Fruit fly (Drosophila melanogaster) whole organism, prepupa: Measurements from ENCODE around the gene CG43896.
A peak's percentile ranks its signal among the peaks of the same experiment; 100 is the strongest.

Experiments
- Blimp-1 ChIP-seq: fragments of 200-800 bp; sonication (Bioruptor generic); optimal IDR thresholded peaks from 3 replicates; lab custom pipeline; 2017; ENCODE audit warnings: missing biosample characterization, missing genetic modification characterization, mild to moderate bottlenecking, moderate library complexity, missing genetic modification reagents
- CG10669 ChIP-seq: fragments of 200-800 bp; sonication (Bioruptor generic); optimal IDR thresholded peaks from 3 replicates; lab custom pipeline; 2018; ENCODE audit warnings: missing biosample characterization, mild to moderate bottlenecking, missing genetic modification characterization, moderate library complexity
- CG11902 ChIP-seq: fragments of 200-800 bp; sonication (Bioruptor generic); optimal IDR thresholded peaks from 3 replicates; lab custom pipeline; 2016; ENCODE audit warnings: missing biosample characterization, missing genetic modification characterization
- CG15336 ChIP-seq: fragments of 200-800 bp; sonication (Bioruptor generic); IDR thresholded peaks from 2 replicates; pipeline ENCODE4 v1.3.6; 2022; ENCODE audit warnings: missing biosample characterization, missing genetic modification characterization
- CG16779 ChIP-seq: fragments of 200-800 bp; sonication (Bioruptor generic); optimal IDR thresholded peaks from 3 replicates; lab custom pipeline; 2017; ENCODE audit warnings: missing biosample characterization, mild to moderate bottlenecking, missing genetic modification characterization
- CG3032 ChIP-seq: fragments of 200-800 bp; optimal IDR thresholded peaks from 2 replicates; lab custom pipeline; 2019; ENCODE audit warnings: missing biosample characterization, mild to moderate bottlenecking, missing genetic modification characterization, moderate library complexity
- CG31627 ChIP-seq: fragments of 200-800 bp; sonication (Bioruptor generic); optimal IDR thresholded peaks from 3 replicates; lab custom pipeline; 2016; ENCODE audit warnings: missing biosample characterization, missing genetic modification characterization
- CG32006 ChIP-seq: fragments of 200-800 bp; sonication (Bioruptor generic); optimal IDR thresholded peaks from 3 replicates; lab custom pipeline; 2017; ENCODE audit warnings: missing biosample characterization, mild to moderate bottlenecking, missing genetic modification characterization
- CG34406 ChIP-seq: fragments of 200-800 bp; sonication (Bioruptor generic); optimal IDR thresholded peaks from 3 replicates; lab custom pipeline; 2016; ENCODE audit warnings: missing biosample characterization, missing genetic modification characterization
- CG3919 ChIP-seq: fragments of 200-800 bp; sonication (Bioruptor generic); optimal IDR thresholded peaks from 3 replicates; lab custom pipeline; 2016; ENCODE audit warnings: missing biosample characterization, missing genetic modification characterization
- CG4318 ChIP-seq: fragments of 200-800 bp; sonication (Bioruptor generic); optimal IDR thresholded peaks from 3 replicates; lab custom pipeline; 2017; ENCODE audit warnings: missing biosample characterization, mild to moderate bottlenecking, missing genetic modification characterization
- CG6163 ChIP-seq: fragments of 200-800 bp; sonication (Bioruptor generic); IDR thresholded peaks from 3 replicates; pipeline ENCODE4 v1.3.6; 2022; ENCODE audit warnings: missing biosample characterization, missing genetic modification characterization
- CG6276 ChIP-seq: fragments of 200-800 bp; sonication (Bioruptor generic); optimal IDR thresholded peaks from 2 replicates; lab custom pipeline; 2017; ENCODE audit warnings: missing biosample characterization, mild to moderate bottlenecking, missing genetic modification characterization
- CG6792 ChIP-seq: fragments of 200-800 bp; sonication (Bioruptor generic); optimal IDR thresholded peaks from 3 replicates; lab custom pipeline; 2016; ENCODE audit warnings: missing biosample characterization, missing genetic modification characterization
- CG6854 ChIP-seq: fragments of 200-800 bp; sonication (Bioruptor generic); optimal IDR thresholded peaks from 2 replicates; lab custom pipeline; 2017; ENCODE audit warnings: missing biosample characterization, mild to moderate bottlenecking, missing genetic modification characterization
- CG8119 ChIP-seq: fragments of 200-800 bp; sonication (Bioruptor generic); IDR thresholded peaks from 3 replicates; pipeline ENCODE4 v1.3.6; 2022; ENCODE audit warnings: missing biosample characterization, missing genetic modification characterization
- Eip75B ChIP-seq: fragments of 200-800 bp; sonication (Bioruptor generic); optimal IDR thresholded peaks from 3 replicates; lab custom pipeline; 2016; ENCODE audit warnings: missing biosample characterization, missing genetic modification characterization
- Eip78C ChIP-seq: fragments of 200-800 bp; sonication (Bioruptor generic); peaks from one replicate; lab custom pipeline; 2016; ENCODE audit warnings: missing biosample characterization, missing genetic modification characterization
- Eip93F ChIP-seq: fragments of 200-800 bp; sonication (Bioruptor generic); optimal IDR thresholded peaks from 2 replicates; lab custom pipeline; 2016; ENCODE audit warnings: missing biosample characterization, mild to moderate bottlenecking, missing genetic modification characterization
- Hr38 ChIP-seq: sonication (Bioruptor generic); optimal IDR thresholded peaks from 2 replicates; lab custom pipeline; 2016; ENCODE audit warnings: missing biosample characterization, missing genetic modification characterization
- Hr39 ChIP-seq: fragments of 200-800 bp; sonication (Bioruptor generic); optimal IDR thresholded peaks from 2 replicates; lab custom pipeline; 2016; ENCODE audit warnings: missing biosample characterization, missing genetic modification characterization
- Hr4 ChIP-seq: fragments of 200-800 bp; sonication (Bioruptor generic); optimal IDR thresholded peaks from 3 replicates; lab custom pipeline; 2016; ENCODE audit warnings: missing biosample characterization, missing genetic modification characterization
- Met ChIP-seq: fragments of 200-800 bp; sonication (Bioruptor generic); optimal IDR thresholded peaks from 3 replicates; lab custom pipeline; 2016; ENCODE audit warnings: missing biosample characterization, missing genetic modification characterization
- OdsH ChIP-seq: fragments of 200-800 bp; sonication (Bioruptor generic); optimal IDR thresholded peaks from 3 replicates; lab custom pipeline; 2016; ENCODE audit warnings: missing biosample characterization, missing genetic modification characterization
- Smox ChIP-seq: fragments of 200-800 bp; sonication (Bioruptor generic); optimal IDR thresholded peaks from 3 replicates; lab custom pipeline; 2016; ENCODE audit warnings: missing biosample characterization, missing genetic modification characterization
- Sox102F ChIP-seq: fragments of 200-800 bp; sonication (Bioruptor generic); optimal IDR thresholded peaks from 2 replicates; lab custom pipeline; 2016; ENCODE audit warnings: missing biosample characterization, mild to moderate bottlenecking, missing genetic modification characterization
- Sox15 ChIP-seq: fragments of 200-800 bp; sonication (Bioruptor generic); optimal IDR thresholded peaks from 3 replicates; lab custom pipeline; 2016; ENCODE audit warnings: missing biosample characterization, missing genetic modification characterization
- achi ChIP-seq: fragments of 200-800 bp; sonication (Bioruptor generic); optimal IDR thresholded peaks from 3 replicates; lab custom pipeline; 2016; ENCODE audit warnings: missing biosample characterization, missing genetic modification characterization
- acj6 ChIP-seq: fragments of 200-800 bp; sonication (Bioruptor generic); optimal IDR thresholded peaks from 3 replicates; lab custom pipeline; 2016; ENCODE audit warnings: missing biosample characterization, missing genetic modification characterization
- cyc ChIP-seq: fragments of 200-800 bp; sonication (Bioruptor generic); optimal IDR thresholded peaks from 3 replicates; lab custom pipeline; 2016; ENCODE audit warnings: missing biosample characterization, missing genetic modification characterization
- dac ChIP-seq: fragments of 200-800 bp; sonication (Bioruptor generic); optimal IDR thresholded peaks from 2 replicates; lab custom pipeline; 2017; ENCODE audit warnings: missing biosample characterization, mild to moderate bottlenecking, missing genetic modification characterization
- eg ChIP-seq: fragments of 200-800 bp; sonication (Bioruptor generic); IDR thresholded peaks from 3 replicates; pipeline ENCODE4 v1.3.6; 2022; ENCODE audit warnings: missing biosample characterization, missing genetic modification characterization
- esn ChIP-seq: fragments of 200-800 bp; sonication (Bioruptor generic); optimal IDR thresholded peaks from 2 replicates; lab custom pipeline; 2016; ENCODE audit warnings: missing biosample characterization, mild to moderate bottlenecking, missing genetic modification characterization, moderate library complexity
- fd85E ChIP-seq: fragments of 200-800 bp; sonication (Bioruptor generic); optimal IDR thresholded peaks from 3 replicates; lab custom pipeline; 2016; ENCODE audit warnings: missing biosample characterization, missing genetic modification characterization
- fkh ChIP-seq: fragments of 200-800 bp; sonication (Bioruptor generic); optimal IDR thresholded peaks from 3 replicates; lab custom pipeline; 2017; ENCODE audit warnings: missing biosample characterization, mild to moderate bottlenecking, missing genetic modification characterization, moderate library complexity
- net ChIP-seq: fragments of 200-800 bp; sonication (Bioruptor generic); optimal IDR thresholded peaks from 3 replicates; lab custom pipeline; 2016; ENCODE audit warnings: missing biosample characterization, missing genetic modification characterization
- salr ChIP-seq, 2 experiments: fragments of 200-800 bp; sonication (Bioruptor generic); optimal IDR thresholded peaks; 3 replicates each; lab custom pipeline; 2016 to 2018; ENCODE audit warnings: missing biosample characterization in 2 of 2, missing genetic modification characterization in 2 of 2, mild to moderate bottlenecking in 1 of 2
- topi ChIP-seq: fragments of 200-800 bp; sonication (Bioruptor generic); optimal IDR thresholded peaks from 3 replicates; lab custom pipeline; 2016; ENCODE audit warnings: missing biosample characterization, missing genetic modification characterization
- vri ChIP-seq: fragments of 200-800 bp; sonication (Bioruptor generic); optimal IDR thresholded peaks from 3 replicates; lab custom pipeline; 2016; ENCODE audit warnings: missing biosample characterization, mild to moderate bottlenecking, missing genetic modification characterization

CG43896 gene

dm6 chr3L:12023137-12023792, 47.4 kb downstream of the CG43896 start (continued):
- peak; percentile 68 for TF ChIP-seq CG15336 (GFP tag; lab: Robert Waterston, UW)
- TF ChIP-seq CG32006 (GFP tag; lab: Kevin White, UChicago) = peak; percentile 73
- no peak for TF ChIP-seq fkh (GFP tag; lab: Kevin White, UChicago)
- no peak for TF ChIP-seq CG11902 (GFP tag; lab: Kevin White, UChicago)
- no peak for TF ChIP-seq Eip75B
- peak; percentile 63; the same call in 2 of the 3 replicates for TF ChIP-seq CG8119
- no peak for TF ChIP-seq Hr38
- TF ChIP-seq CG10669 (GFP tag; lab: Kevin White, UChicago) = no peak
- no peak for TF ChIP-seq salr (GFP tag; optimal IDR thresholded peaks at IDR 0.05; lab: Kevin White, UChicago)
- TF ChIP-seq eg (GFP tag; lab: Robert Waterston, UW) = 0 out of 3 replicates have a peak, but pooled peaks have one; percentile 58
- TF ChIP-seq esn (GFP tag; lab: Kevin White, UChicago) = peak; percentile 11
- no peak for TF ChIP-seq Eip93F
- no peak for TF ChIP-seq CG6792
- peak; percentile 9 for TF ChIP-seq OdsH (GFP tag; lab: Kevin White, UChicago)
- TF ChIP-seq CG6854 = no peak
- no peak for TF ChIP-seq Sox15
- TF ChIP-seq, all 60 proteins: peak for 12

- peak; percentile 31 for TF ChIP-seq Hr39 (GFP tag; lab: Kevin White, UChicago)
- TF ChIP-seq CG6276 (GFP tag; lab: Kevin White, UChicago) = peak; percentile 56
- TF ChIP-seq achi (GFP tag; lab: Kevin White, UChicago) = peak; percentile 33
- TF ChIP-seq CG31627 (GFP tag; lab: Kevin White, UChicago) = peak; percentile 16
- TF ChIP-seq CG3919 (GFP tag; lab: Kevin White, UChicago) = peak; percentile 27
- TF ChIP-seq CG4318 (GFP tag; lab: Kevin White, UChicago) = peak; percentile 15
- peak; percentile 34 for TF ChIP-seq acj6
- no peak for TF ChIP-seq CG10669 (GFP tag; lab: Kevin White, UChicago)
- TF ChIP-seq Eip78C = peak; percentile 68
- peak; percentile 41 for TF ChIP-seq Met (GFP tag; lab: Kevin White, UChicago)
- peak; percentile 4 for TF ChIP-seq Sox102F (GFP tag; lab: Kevin White, UChicago)
- peak; percentile 65 for TF ChIP-seq CG15336 (GFP tag; lab: Robert Waterston, UW)
- peak; percentile 53; the same call in 1 of the 3 replicates for TF ChIP-seq CG8119
- no peak for TF ChIP-seq CG11902 (GFP tag; lab: Kevin White, UChicago)
- TF ChIP-seq Smox (GFP tag; lab: Kevin White, UChicago) = peak; percentile 17
- peak; percentile 11 for TF ChIP-seq Eip75B
- TF ChIP-seq esn (GFP tag; lab: Kevin White, UChicago) = peak; percentile 37
- TF ChIP-seq cyc = peak; percentile 11
- peak; percentile 27 for TF ChIP-seq OdsH (GFP tag; lab: Kevin White, UChicago)
- TF ChIP-seq dac (GFP tag; lab: Kevin White, UChicago) = no peak
- no peak for TF ChIP-seq CG3032 (tag; lab: Kevin White, UChicago)
- TF ChIP-seq CG6163 (GFP tag; lab: Robert Waterston, UW) = peak; percentile 31; the same call in 2 of the 3 replicates
- TF ChIP-seq Hr4 (GFP tag; lab: Kevin White, UChicago) = peak; percentile 37
- no peak for TF ChIP-seq vri
- TF ChIP-seq CG16779 = no peak
- no peak for TF ChIP-seq fd85E (GFP tag; lab: Kevin White, UChicago)
- peak; percentile 78 for TF ChIP-seq CG32006 (GFP tag; lab: Kevin White, UChicago)
- TF ChIP-seq topi (GFP tag; lab: Kevin White, UChicago) = peak; percentile 34
- peak; percentile 17 for TF ChIP-seq net (GFP tag; lab: Kevin White, UChicago)
- TF ChIP-seq CG34406 (GFP tag; lab: Kevin White, UChicago) = peak; percentile 21
- TF ChIP-seq CG6792 = peak; percentile 15
- no peak for TF ChIP-seq Eip93F
These were observed 49.0 kb downstream of the CG43896 start for dm6 chr3L:12024947-12025346.

dm6 chr3L:12027929-12028328, 52.0 kb downstream of the CG43896 start:
- no peak for TF ChIP-seq esn (GFP tag; lab: Kevin White, UChicago)
- TF ChIP-seq Blimp-1 = peak; percentile 5
